Worm (Caenorhabditis elegans) whole organism, young adult: Measurements from ENCODE around the gene F11A5.17.

Experiments used
- C06A6.2 ChIP-seq: fragments of 200-800 bp; sonication (Bioruptor generic); conservative IDR thresholded peaks from 2 replicates; pipeline ENCODE4 v1.3.6; 2022; ENCODE audit warnings: missing genetic modification characterization, missing compliant biosample characterization
- F10E7.11 ChIP-seq: sonication (generic microtip); optimal IDR thresholded peaks from 2 replicates; lab custom pipeline; 2017; ENCODE audit warnings: mild to moderate bottlenecking, missing genetic modification characterization, moderate library complexity, missing compliant biosample characterization
- F37B4.10 ChIP-seq: fragments of 200-800 bp; sonication (Bioruptor generic); IDR thresholded peaks from 2 replicates; pipeline ENCODE4 v1.3.6; 2022; ENCODE audit warnings: missing genetic modification characterization, missing compliant biosample characterization
- F49E8.2 ChIP-seq: sonication (generic microtip); optimal IDR thresholded peaks from 3 replicates; lab custom pipeline; 2017; ENCODE audit warnings: missing genetic modification characterization, mild to moderate bottlenecking, missing compliant biosample characterization, antibody characterized with exemption, moderate library complexity; ENCODE audit not compliant: insufficient read depth
- F52B5.7 ChIP-seq: sonication (generic microtip); optimal IDR thresholded peaks from 2 replicates; lab custom pipeline; 2016; ENCODE audit warnings: mild to moderate bottlenecking, missing genetic modification characterization, missing compliant biosample characterization
- T07F8.4 ChIP-seq: sonication (generic microtip); optimal IDR thresholded peaks from 2 replicates; lab custom pipeline; 2016; ENCODE audit warnings: mild to moderate bottlenecking, missing genetic modification characterization, moderate library complexity, missing compliant biosample characterization
- T26A5.8 ChIP-seq: sonication (generic microtip); optimal IDR thresholded peaks from 2 replicates; lab custom pipeline; 2016; ENCODE audit warnings: missing genetic modification characterization, missing compliant biosample characterization
- Y67H2A.10 ChIP-seq: fragments of 200-800 bp; sonication (Bioruptor generic); conservative IDR thresholded peaks from 2 replicates; pipeline ENCODE4 v1.3.6; 2022; ENCODE audit warnings: missing genetic modification reagents, missing genetic modification characterization, missing compliant biosample characterization
- Y95B8A.8 ChIP-seq: fragments of 200-800 bp; sonication (Bioruptor generic); IDR thresholded peaks from 2 replicates; pipeline ENCODE4 v1.3.6; 2022; ENCODE audit warnings: missing genetic modification reagents, missing genetic modification characterization, missing compliant biosample characterization
- attf-3 ChIP-seq: fragments of 200-800 bp; sonication (Bioruptor generic); conservative IDR thresholded peaks from 2 replicates; pipeline ENCODE4 v1.3.6; 2022; ENCODE audit warnings: missing genetic modification reagents, missing genetic modification characterization, missing compliant biosample characterization
- bed-2 ChIP-seq: fragments of 200-800 bp; sonication (Bioruptor generic); IDR thresholded peaks from 2 replicates; pipeline ENCODE4 v1.3.6; 2022; ENCODE audit warnings: missing genetic modification reagents, missing genetic modification characterization, missing compliant biosample characterization
- cebp-2 ChIP-seq: fragments of 200-800 bp; sonication (Bioruptor generic); IDR thresholded peaks from 2 replicates; pipeline ENCODE4 v1.3.6; 2022; ENCODE audit warnings: missing genetic modification characterization, missing compliant biosample characterization
- ceh-27 ChIP-seq: fragments of 200-800 bp; sonication (Bioruptor generic); optimal IDR thresholded peaks from 2 replicates; lab custom pipeline; 2018; ENCODE audit warnings: mild to moderate bottlenecking, missing genetic modification characterization, moderate library complexity, missing compliant biosample characterization
- ceh-79 ChIP-seq: sonication (generic microtip); optimal IDR thresholded peaks from 2 replicates; lab custom pipeline; 2017; ENCODE audit warnings: mild to moderate bottlenecking, missing genetic modification characterization, missing compliant biosample characterization
- ceh-91 ChIP-seq: fragments of 200-800 bp; sonication (Bioruptor generic); IDR thresholded peaks from 2 replicates; pipeline ENCODE4 v1.3.6; 2022; ENCODE audit warnings: missing genetic modification reagents, missing genetic modification characterization, missing compliant biosample characterization
- egl-44 ChIP-seq: fragments of 200-800 bp; sonication (Bioruptor generic); IDR thresholded peaks from 2 replicates; pipeline ENCODE4 v1.3.6; 2022; ENCODE audit warnings: missing genetic modification reagents, missing genetic modification characterization, missing compliant biosample characterization
- ets-4 ChIP-seq: fragments of 200-800 bp; sonication (Bioruptor generic); optimal IDR thresholded peaks from 2 replicates; lab custom pipeline; 2018; ENCODE audit warnings: mild to moderate bottlenecking, missing genetic modification characterization, missing compliant biosample characterization
- gei-17 ChIP-seq: fragments of 200-800 bp; sonication (Bioruptor generic); optimal IDR thresholded peaks from 2 replicates; lab custom pipeline; 2018; ENCODE audit warnings: mild to moderate bottlenecking, missing genetic modification characterization, missing compliant biosample characterization
- hlh-12 ChIP-seq: sonication (generic microtip); optimal IDR thresholded peaks from 2 replicates; lab custom pipeline; 2016; ENCODE audit warnings: missing genetic modification characterization, missing compliant biosample characterization
- let-526 ChIP-seq: fragments of 200-800 bp; sonication (Bioruptor generic); IDR thresholded peaks from 2 replicates; pipeline ENCODE4 v1.3.6; 2022; ENCODE audit warnings: missing genetic modification reagents, missing genetic modification characterization, missing compliant biosample characterization
- lin-54 ChIP-seq: fragments of 200-800 bp; sonication (Bioruptor generic); optimal IDR thresholded peaks from 2 replicates; lab custom pipeline; 2018; ENCODE audit warnings: mild to moderate bottlenecking, missing genetic modification characterization, missing compliant biosample characterization
- lir-1 ChIP-seq: fragments of 200-800 bp; sonication (Bioruptor generic); conservative IDR thresholded peaks from 2 replicates; pipeline ENCODE4 v1.3.6; 2022; ENCODE audit warnings: missing genetic modification reagents, missing genetic modification characterization, missing compliant biosample characterization
- lsy-27 ChIP-seq: sonication (generic microtip); optimal IDR thresholded peaks from 2 replicates; lab custom pipeline; 2017; ENCODE audit warnings: missing genetic modification characterization, mild to moderate bottlenecking, missing compliant biosample characterization, antibody characterized with exemption, missing genotype, borderline replicate concordance; ENCODE audit not compliant: insufficient read depth
- madf-6 ChIP-seq: fragments of 200-800 bp; sonication (Bioruptor generic); IDR thresholded peaks from 2 replicates; pipeline ENCODE4 v1.3.6; 2022; ENCODE audit warnings: missing genetic modification reagents, missing genetic modification characterization, missing compliant biosample characterization
- madf-8 ChIP-seq: fragments of 200-800 bp; sonication (Bioruptor generic); conservative IDR thresholded peaks from 2 replicates; pipeline ENCODE4 v1.3.6; 2022; ENCODE audit warnings: missing genetic modification reagents, missing genetic modification characterization, missing compliant biosample characterization
- mcd-1 ChIP-seq: fragments of 200-800 bp; sonication (Bioruptor generic); IDR thresholded peaks from 2 replicates; pipeline ENCODE4 v1.3.6; 2022; ENCODE audit warnings: missing genetic modification reagents, missing genetic modification characterization, missing compliant biosample characterization
- mel-28 ChIP-seq: sonication (generic microtip); optimal IDR thresholded peaks from 2 replicates; lab custom pipeline; 2016; ENCODE audit warnings: borderline replicate concordance, mild to moderate bottlenecking, missing genetic modification characterization, missing compliant biosample characterization
- mxl-1 ChIP-seq: sonication (generic microtip); optimal IDR thresholded peaks from 2 replicates; lab custom pipeline; 2016; ENCODE audit warnings: missing genetic modification characterization, missing compliant biosample characterization
- nfya-2 ChIP-seq: fragments of 200-800 bp; sonication (Bioruptor generic); IDR thresholded peaks from 2 replicates; pipeline ENCODE4 v1.3.6; 2022; ENCODE audit warnings: missing genetic modification reagents, missing genetic modification characterization, missing compliant biosample characterization
- nhr-179 ChIP-seq: sonication (generic microtip); optimal IDR thresholded peaks from 2 replicates; lab custom pipeline; 2016; ENCODE audit warnings: mild to moderate bottlenecking, missing genetic modification characterization, missing compliant biosample characterization
- rec-8 ChIP-seq, 2 experiments: sonication (generic microtip); optimal IDR thresholded peaks; 2 replicates each; lab custom pipeline; 2016; ENCODE audit warnings: mild to moderate bottlenecking in 2 of 2, missing genetic modification characterization in 2 of 2, missing genetic modification reagents in 2 of 2, missing genotype in 2 of 2, missing biosample characterization in 1 of 2, missing compliant biosample characterization in 1 of 2, moderate library complexity in 1 of 2
- snpc-1.3 ChIP-seq: sonication (generic microtip); optimal IDR thresholded peaks from 2 replicates; lab custom pipeline; 2017; ENCODE audit warnings: missing genetic modification characterization, mild to moderate bottlenecking, missing compliant biosample characterization, antibody characterized with exemption, moderate library complexity, missing genotype, missing genetic modification reagents; ENCODE audit not compliant: insufficient read depth
- snpc-4 ChIP-seq, 5 experiments: fragments of 150-350 bp in 1 of 5; sonication (generic microtip) in 4 of 5; optimal IDR thresholded peaks; 2 replicates each; lab custom pipeline; 2014 to 2018; ENCODE audit warnings: missing genetic modification characterization in 5 of 5, missing biosample characterization in 3 of 5, antibody characterized with exemption in 2 of 5, mild to moderate bottlenecking in 2 of 5, missing compliant biosample characterization in 2 of 5, missing genotype in 2 of 5, moderate library complexity in 2 of 5, missing genetic modification reagents in 1 of 5
- sptf-2 ChIP-seq: fragments of 200-800 bp; sonication (Bioruptor generic); optimal IDR thresholded peaks from 2 replicates; lab custom pipeline; 2018; ENCODE audit warnings: mild to moderate bottlenecking, missing genetic modification characterization, missing compliant biosample characterization
- unc-130 ChIP-seq: sonication (generic microtip); optimal IDR thresholded peaks from 2 replicates; lab custom pipeline; 2016; ENCODE audit warnings: missing genetic modification reagents, missing genetic modification characterization, missing compliant biosample characterization
- xnd-1 ChIP-seq: sonication (generic microtip); optimal IDR thresholded peaks from 2 replicates; lab custom pipeline; 2016; ENCODE audit warnings: missing genotype, missing genetic modification reagents, missing genetic modification characterization, missing compliant biosample characterization
- zfh-2 ChIP-seq: fragments of 200-800 bp; sonication (Bioruptor generic); conservative IDR thresholded peaks from 2 replicates; pipeline ENCODE4 v1.3.6; 2022; ENCODE audit warnings: missing genetic modification reagents, missing genetic modification characterization, missing compliant biosample characterization
- ztf-18 ChIP-seq: sonication (generic microtip); optimal IDR thresholded peaks from 2 replicates; lab custom pipeline; 2016; ENCODE audit warnings: missing genotype, mild to moderate bottlenecking, missing genetic modification characterization, missing compliant biosample characterization
- ztf-26 ChIP-seq: sonication (generic microtip); optimal IDR thresholded peaks from 2 replicates; lab custom pipeline; 2017; ENCODE audit warnings: missing genetic modification characterization, missing compliant biosample characterization
- ztf-3 ChIP-seq: fragments of 200-800 bp; sonication (Bioruptor generic); optimal IDR thresholded peaks from 2 replicates; lab custom pipeline; 2018; ENCODE audit warnings: mild to moderate bottlenecking, missing genetic modification characterization, missing compliant biosample characterization

F11A5.17 gene

ce11 chrV:16201730-16202129 is at the start of gene F11A5.17:
Gene F11A5.17, plus strand, starts transcription at chrV:16202030.
- no peak for TF ChIP-seq xnd-1 (tag; lab: Kevin White, UChicago)
- TF ChIP-seq rec-8 (tag; optimal IDR thresholded peaks at IDR 0.05; lab: Kevin White, UChicago) = no peak
- no peak for TF ChIP-seq attf-3 (GFP tag; lab: Robert Waterston, UW)
- no peak for TF ChIP-seq lsy-27 (tag; lab: Kevin White, UChicago)
- TF ChIP-seq ets-4 (GFP tag; lab: Kevin White, UChicago) = no peak
- no peak for TF ChIP-seq F37B4.10 (GFP tag; lab: Robert Waterston, UW)
- TF ChIP-seq ceh-27 = no peak
- TF ChIP-seq gei-17 = no peak
- no peak for TF ChIP-seq nfya-2 (GFP tag; lab: Robert Waterston, UW)
- no peak for TF ChIP-seq Y95B8A.8 (GFP tag; lab: Robert Waterston, UW)
- no peak for TF ChIP-seq C06A6.2 (GFP tag; lab: Robert Waterston, UW)

ce11 chrV:16153375-16153774 is 48.5 kb upstream of the F11A5.17 start, which contains the start of gene str-254:
Gene str-254, minus strand, starts transcription at chrV:16153475.
- TF ChIP-seq ceh-91 (GFP tag; lab: Robert Waterston, UW) (no peak), ztf-3 (GFP tag; lab: Kevin White, UChicago) (no peak), ztf-26 (tag; lab: Kevin White, UChicago) (no peak), nhr-179 (no peak), F37B4.10 (GFP tag; lab: Robert Waterston, UW) (no peak), zfh-2 (GFP tag; lab: Robert Waterston, UW) (no peak), sptf-2 (GFP tag; lab: Kevin White, UChicago) (no peak), unc-130 (no peak), mel-28 (no peak), ceh-79 (no peak), Y67H2A.10 (no peak), cebp-2 (no peak), T26A5.8 (no peak), gei-17 (no peak), lin-54 (no peak), let-526 (no peak), hlh-12 (tag; lab: Kevin White, UChicago) (no peak), ztf-18 (tag; lab: Kevin White, UChicago) (no peak)

DNA sequence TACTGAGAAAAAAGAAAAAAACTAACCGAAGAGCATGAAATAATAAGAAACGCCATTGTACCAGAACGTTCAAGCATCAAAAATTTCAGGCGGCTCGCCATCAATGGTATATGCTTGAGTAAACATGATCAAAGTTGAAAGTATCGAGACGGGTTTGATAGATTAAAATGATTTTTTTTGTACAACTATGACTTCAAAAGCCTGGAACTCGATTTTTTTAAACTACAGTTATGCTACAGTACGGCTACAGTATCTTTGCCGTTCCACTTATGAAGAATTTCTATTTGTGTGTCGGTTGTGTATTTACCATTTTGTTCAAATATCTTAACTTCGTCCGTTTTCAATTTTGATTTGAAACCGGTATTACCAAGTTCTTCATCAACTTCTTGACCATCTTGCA is 46.7 kb upstream of the F11A5.17 start, which contains the start of gene str-97:
Gene str-97, minus strand, starts transcription at position 101 of the 400 bp plus-strand sequence.
- TF ChIP-seq unc-130 (no peak), nfya-2 (GFP tag; lab: Robert Waterston, UW) (no peak), madf-6 (GFP tag; lab: Robert Waterston, UW) (no peak), mxl-1 (no peak), attf-3 (GFP tag; lab: Robert Waterston, UW) (no peak), F10E7.11 (tag; lab: Kevin White, UChicago) (no peak), F52B5.7 (no peak)
- TF ChIP-seq, all 124 proteins: peak for 0

- TF ChIP-seq T07F8.4 (tag; lab: Kevin White, UChicago) (no peak), snpc-1.3 (tag; lab: Kevin White, UChicago) (no peak), lir-1 (GFP tag; lab: Robert Waterston, UW) (no peak), bed-2 (GFP tag; lab: Robert Waterston, UW) (no peak), F49E8.2 (tag; lab: Kevin White, UChicago) (no peak), mcd-1 (GFP tag; lab: Robert Waterston, UW) (no peak), snpc-4 (GFP tag; optimal IDR thresholded peaks at IDR 0.05; lab: Kevin White, UChicago) (no peak), snpc-4 (tag; optimal IDR thresholded peaks at IDR 0.05; lab: Kevin White, UChicago) (no peak), egl-44 (no peak), T26A5.8 (no peak), madf-8 (no peak)
These were observed 43.4 kb upstream of the F11A5.17 start, which contains the start of gene str-99 for ce11 chrV:16158391-16158790. Gene str-99, minus strand, starts transcription at chrV:16158491.
